ENCODE assay signal across 3 fruit fly cellular contexts in genomic region chr3L:2499077-2499476, dm6.
TF ChIP-seq lines count a peak whose summit lies in the region.

No protein-coding gene starts in this region.

- TF ChIP-seq CTCF in whole organism, embryonic (GFP tag; optimal IDR thresholded peaks at IDR 0.05; lab: Kevin White, UChicago) = no peak

TF ChIP-seq in whole organism, adult, 20 proteins besides CTCF, POLR2A, EP300 and RAD21:
- TF ChIP-seq pad (GFP tag; optimal IDR thresholded peaks at IDR 0.05; lab: Kevin White, UChicago) (peak; percentile 18), Crg-1 (GFP tag; optimal IDR thresholded peaks at IDR 0.05; lab: Kevin White, UChicago) (no peak), Hr96 (GFP tag; optimal IDR thresholded peaks at IDR 0.05; lab: Kevin White, UChicago) (no peak), kay (GFP tag; lab: Kevin White, UChicago; ENCODE audit: borderline replicate concordance) (peak; percentile 90)

TF ChIP-seq in whole organism, embryonic, 481 proteins besides CTCF, POLR2A, EP300 and RAD21:
- TF ChIP-seq sens (GFP tag; lab: Kevin White, UChicago) (peak; percentile 39), CG17186 (GFP tag; optimal IDR thresholded peaks at IDR 0.05; lab: Kevin White, UChicago) (no peak), Sox102F (GFP tag; optimal IDR thresholded peaks at IDR 0.05; lab: Kevin White, UChicago) (no peak), nerfin-1 (tag; optimal IDR thresholded peaks at IDR 0.05; lab: Kevin White, UChicago) (no peak), ato (GFP tag; IDR thresholded peaks at IDR 0.05; lab: Robert Waterston, UW; ENCODE audit: partially characterized antibody) (no peak), PHDP (tag; optimal IDR thresholded peaks at IDR 0.05; lab: Kevin White, UChicago) (no peak), CG6791 (GFP tag; IDR thresholded peaks at IDR 0.05; lab: Robert Waterston, UW; ENCODE audit: partially characterized antibody) (0 out of 3 replicates have a peak, but pooled peaks have one; percentile 16), CG7839 (tag; optimal IDR thresholded peaks at IDR 0.05; lab: Kevin White, UChicago) (no peak), CG6854 (GFP tag; optimal IDR thresholded peaks at IDR 0.05; lab: Kevin White, UChicago) (no peak), twi (tag; optimal IDR thresholded peaks at IDR 0.05; lab: Kevin White, UChicago) (no peak), ara (GFP tag; IDR thresholded peaks at IDR 0.05; lab: Robert Waterston, UW) (no peak), CHES-1-like (GFP tag; optimal IDR thresholded peaks at IDR 0.05; lab: Kevin White, UChicago) (no peak), CG30020 (tag; optimal IDR thresholded peaks at IDR 0.05; lab: Kevin White, UChicago) (no peak), HLHmδ (GFP tag; optimal IDR thresholded peaks at IDR 0.05; lab: Kevin White, UChicago) (no peak), Hr3 (GFP tag; optimal IDR thresholded peaks at IDR 0.05; lab: Kevin White, UChicago) (no peak), bab2 (GFP tag; optimal IDR thresholded peaks at IDR 0.05; lab: Kevin White, UChicago) (no peak), abd-A (tag; optimal IDR thresholded peaks at IDR 0.05; lab: Kevin White, UChicago) (no peak), CG15479 (GFP tag; optimal IDR thresholded peaks at IDR 0.05; lab: Kevin White, UChicago) (no peak), Optix (GFP tag; IDR thresholded peaks at IDR 0.05; lab: Robert Waterston, UW) (no peak), CG3995 (GFP tag; optimal IDR thresholded peaks at IDR 0.05; lab: Kevin White, UChicago) (no peak), CG31224 (GFP tag; IDR thresholded peaks at IDR 0.05; lab: Robert Waterston, UW) (peak; percentile 51; the same call in 1 of the 2 replicates), Hand (GFP tag; optimal IDR thresholded peaks at IDR 0.05; lab: Kevin White, UChicago) (no peak), Pdp1 (GFP tag; optimal IDR thresholded peaks at IDR 0.05; lab: Kevin White, UChicago) (peak in 1 of 2 experiments; percentile 5), Gsc (GFP tag; IDR thresholded peaks at IDR 0.05; lab: Robert Waterston, UW) (no peak), ftz-f1 (GFP tag; optimal IDR thresholded peaks at IDR 0.05; lab: Kevin White, UChicago) (peak; percentile 86), CG11695 (GFP tag; IDR thresholded peaks at IDR 0.05; lab: Robert Waterston, UW) (no peak)

TF ChIP-seq in whole organism, wandering third instar larva, 38 proteins besides CTCF, POLR2A, EP300 and RAD21:
- TF ChIP-seq Myc (optimal IDR thresholded peaks at IDR 0.05; lab: Kevin White, UChicago) = peak; percentile 5
- TF ChIP-seq GATAd (GFP tag; optimal IDR thresholded peaks at IDR 0.05; lab: Kevin White, UChicago) = no peak
- TF ChIP-seq psq (GFP tag; optimal IDR thresholded peaks at IDR 0.05; lab: Kevin White, UChicago) = no peak
- no peak for TF ChIP-seq Hnf4 (GFP tag; optimal IDR thresholded peaks at IDR 0.05; lab: Kevin White, UChicago)
- no peak for TF ChIP-seq sage (GFP tag; optimal IDR thresholded peaks at IDR 0.05; lab: Kevin White, UChicago)
- no peak for TF ChIP-seq Hr78 (GFP tag; optimal IDR thresholded peaks at IDR 0.05; lab: Kevin White, UChicago)
- no peak for TF ChIP-seq lola (GFP tag; optimal IDR thresholded peaks at IDR 0.05; lab: Kevin White, UChicago)
- no peak for TF ChIP-seq h (GFP tag; optimal IDR thresholded peaks at IDR 0.05; lab: Kevin White, UChicago)
- TF ChIP-seq usp (GFP tag; optimal IDR thresholded peaks at IDR 0.05; lab: Kevin White, UChicago) = no peak
